Worm (Caenorhabditis elegans) whole organism, L3 larva: Measurements from ENCODE around the gene C36C5.15.

ENCODE experiments used
- ZK546.5 ChIP-seq: sonication (generic microtip); optimal IDR thresholded peaks from 2 replicates; lab custom pipeline; 2017; ENCODE audit warnings: missing biosample characterization, missing genetic modification characterization
- aly-2 ChIP-seq: fragments of 150-350 bp; optimal IDR thresholded peaks from 2 replicates; lab custom pipeline; 2014; ENCODE audit warnings: missing biosample characterization, missing genetic modification characterization
- ama-1 ChIP-seq: fragments of 150-350 bp; optimal IDR thresholded peaks from 2 replicates; lab custom pipeline; 2018
- ceh-9 ChIP-seq: sonication (generic microtip); optimal IDR thresholded peaks from 2 replicates; lab custom pipeline; 2018; ENCODE audit warnings: missing biosample characterization, missing genetic modification characterization
- daf-12 ChIP-seq: fragments of 150-350 bp; optimal IDR thresholded peaks from 2 replicates; lab custom pipeline; 2014; ENCODE audit warnings: missing biosample characterization, missing genetic modification reagents, missing genetic modification characterization
- egl-5 ChIP-seq: fragments of 150-350 bp; optimal IDR thresholded peaks from 2 replicates; lab custom pipeline; 2017; ENCODE audit warnings: missing biosample characterization, missing genetic modification reagents, missing genetic modification characterization, inconsistent platforms
- elt-1 ChIP-seq: fragments of 150-350 bp; optimal IDR thresholded peaks from 2 replicates; lab custom pipeline; 2014; ENCODE audit warnings: missing biosample characterization, missing genetic modification characterization
- elt-2 ChIP-seq: sonication (generic microtip); optimal IDR thresholded peaks from 2 replicates; lab custom pipeline; 2016; ENCODE audit warnings: missing genetic modification reagents, mild to moderate bottlenecking, missing genetic modification characterization, missing compliant biosample characterization
- elt-3 ChIP-seq, 3 experiments: fragments of 150-350 bp in 1 of 3; sonication (generic microtip) in 2 of 3; optimal IDR thresholded peaks; 2 replicates in 2 of 3; 4 replicates in 1 of 3; lab custom pipeline; 2014 to 2017; ENCODE audit warnings: missing biosample characterization in 3 of 3, missing genetic modification characterization in 3 of 3
- eor-1 ChIP-seq, 2 experiments: fragments of 150-350 bp; optimal IDR thresholded peaks; 2 replicates each; lab custom pipeline; 2014 to 2018; ENCODE audit warnings: missing biosample characterization in 2 of 2, missing genetic modification characterization in 2 of 2
- fkh-10 ChIP-seq: sonication (generic microtip); optimal IDR thresholded peaks from 2 replicates; lab custom pipeline; 2017; ENCODE audit warnings: missing biosample characterization, missing genetic modification reagents, missing genetic modification characterization
- fkh-2 ChIP-seq: fragments of 150-350 bp; optimal IDR thresholded peaks from 2 replicates; lab custom pipeline; 2014; ENCODE audit warnings: missing biosample characterization, missing genetic modification reagents, missing genetic modification characterization
- fos-1 ChIP-seq: fragments of 150-350 bp; optimal IDR thresholded peaks from 2 replicates; lab custom pipeline; 2014; ENCODE audit warnings: missing biosample characterization, missing genetic modification characterization
- hmg-11 ChIP-seq: sonication (generic microtip); optimal IDR thresholded peaks from 2 replicates; lab custom pipeline; 2016; ENCODE audit warnings: missing genetic modification characterization, missing compliant biosample characterization
- lin-15B ChIP-seq: fragments of 150-350 bp; optimal IDR thresholded peaks from 2 replicates; lab custom pipeline; 2014; ENCODE audit warnings: missing biosample characterization, missing genetic modification characterization
- lin-39 ChIP-seq: fragments of 150-350 bp; optimal IDR thresholded peaks from 2 replicates; lab custom pipeline; 2018; ENCODE audit warnings: missing biosample characterization, missing genetic modification reagents, missing genetic modification characterization
- lsy-12 ChIP-seq: sonication (generic microtip); optimal IDR thresholded peaks from 2 replicates; lab custom pipeline; 2016; ENCODE audit warnings: mild to moderate bottlenecking, missing genetic modification characterization, missing compliant biosample characterization
- mdl-1 ChIP-seq: fragments of 150-350 bp; optimal IDR thresholded peaks from 2 replicates; lab custom pipeline; 2014; ENCODE audit warnings: missing biosample characterization, missing genetic modification characterization
- nfya-1 ChIP-seq: sonication (generic microtip); optimal IDR thresholded peaks from 2 replicates; lab custom pipeline; 2017; ENCODE audit warnings: missing genetic modification characterization, mild to moderate bottlenecking, missing compliant biosample characterization, antibody characterized with exemption, moderate library complexity; ENCODE audit not compliant: insufficient read depth
- nhr-11 ChIP-seq: fragments of 150-350 bp; optimal IDR thresholded peaks from 2 replicates; lab custom pipeline; 2014; ENCODE audit warnings: missing biosample characterization, missing genetic modification characterization
- nhr-12 ChIP-seq: fragments of 150-350 bp; optimal IDR thresholded peaks from 2 replicates; lab custom pipeline; 2014; ENCODE audit warnings: missing biosample characterization, missing genetic modification characterization
- nhr-23 ChIP-seq: fragments of 150-350 bp; optimal IDR thresholded peaks from 2 replicates; lab custom pipeline; 2014; ENCODE audit warnings: missing biosample characterization, missing genetic modification reagents, missing genetic modification characterization
- nhr-237 ChIP-seq: fragments of 150-350 bp; optimal IDR thresholded peaks from 2 replicates; lab custom pipeline; 2014; ENCODE audit warnings: missing biosample characterization, missing genetic modification characterization
- nhr-25 ChIP-seq: sonication (generic microtip); optimal IDR thresholded peaks from 2 replicates; lab custom pipeline; 2017; ENCODE audit warnings: missing biosample characterization, missing genetic modification characterization
- nhr-28 ChIP-seq: fragments of 150-350 bp; optimal IDR thresholded peaks from 2 replicates; lab custom pipeline; 2014; ENCODE audit warnings: missing biosample characterization, missing genetic modification characterization
- nhr-43 ChIP-seq: sonication (generic microtip); optimal IDR thresholded peaks from 2 replicates; lab custom pipeline; 2016; ENCODE audit warnings: mild to moderate bottlenecking, missing genetic modification characterization, missing compliant biosample characterization; ENCODE audit not compliant: poor library complexity, severe bottlenecking
- nhr-67 ChIP-seq: fragments of 150-350 bp; optimal IDR thresholded peaks from 2 replicates; lab custom pipeline; 2014; ENCODE audit warnings: missing biosample characterization, missing genetic modification characterization
- nhr-76 ChIP-seq: fragments of 150-350 bp; sonication (generic microtip); optimal IDR thresholded peaks from 5 replicates; lab custom pipeline; 2014; ENCODE audit warnings: missing biosample characterization, missing genetic modification characterization
- pha-4 ChIP-seq: fragments of 150-350 bp; optimal IDR thresholded peaks from 2 replicates; lab custom pipeline; 2014; ENCODE audit warnings: missing biosample characterization, missing genetic modification reagents, missing genetic modification characterization
- pqm-1 ChIP-seq: fragments of 150-350 bp; optimal IDR thresholded peaks from 2 replicates; lab custom pipeline; 2017; ENCODE audit warnings: missing biosample characterization, missing genetic modification characterization, inconsistent platforms
- sea-2 ChIP-seq: fragments of 150-350 bp; sonication (generic microtip); optimal IDR thresholded peaks from 4 replicates; lab custom pipeline; 2014; ENCODE audit warnings: missing biosample characterization, missing genetic modification reagents, missing genetic modification characterization
- skn-1 ChIP-seq: fragments of 150-350 bp; optimal IDR thresholded peaks from 2 replicates; lab custom pipeline; 2014; ENCODE audit warnings: missing biosample characterization, missing genetic modification characterization
- tbx-2 ChIP-seq: sonication (generic microtip); optimal IDR thresholded peaks from 2 replicates; lab custom pipeline; 2016; ENCODE audit warnings: mild to moderate bottlenecking, missing genetic modification characterization, missing compliant biosample characterization
- unc-39 ChIP-seq: sonication (generic microtip); optimal IDR thresholded peaks from 4 replicates; lab custom pipeline; 2017; ENCODE audit warnings: missing biosample characterization, missing genetic modification characterization
- unc-62 ChIP-seq: fragments of 150-350 bp; sonication (generic microtip); optimal IDR thresholded peaks from 4 replicates; lab custom pipeline; 2014; ENCODE audit warnings: missing biosample characterization, missing genetic modification reagents, missing genetic modification characterization
- zag-1 ChIP-seq: fragments of 150-350 bp; optimal IDR thresholded peaks from 2 replicates; lab custom pipeline; 2014; ENCODE audit warnings: missing biosample characterization, missing genetic modification characterization
- ztf-11 ChIP-seq: fragments of 150-350 bp; optimal IDR thresholded peaks from 2 replicates; lab custom pipeline; 2014; ENCODE audit warnings: missing biosample characterization, missing genetic modification characterization

C36C5.15 gene

DNA sequence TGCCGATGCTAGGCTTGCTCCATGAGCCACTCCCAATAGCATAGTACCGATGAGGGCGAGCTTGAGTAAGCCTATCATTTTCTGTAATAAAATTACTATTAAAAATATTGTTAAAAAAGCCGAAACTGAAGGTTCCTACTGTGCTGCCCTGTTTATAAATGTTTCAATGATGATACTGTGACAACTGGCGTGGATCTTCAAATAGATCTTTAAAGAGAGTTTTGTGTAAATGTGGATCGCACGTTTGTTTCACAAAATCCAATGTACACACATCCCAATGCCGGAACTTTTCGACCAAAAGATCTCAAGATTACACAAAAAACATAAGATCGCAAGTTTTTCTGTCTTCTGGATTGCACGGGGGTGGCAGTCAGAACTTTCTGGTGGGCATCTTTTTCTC is 3.1 kb downstream of the C36C5.15 start, which contains the start of gene C36C5.14:
TSS of gene C36C5.14 (minus strand) at position 101 of the 400 bp plus-strand sequence.
- TF ChIP-seq egl-5 (tag; lab: Kevin White, UChicago) (no peak), zag-1 (tag; lab: Kevin White, UChicago) (no peak), elt-2 (tag; lab: Kevin White, UChicago) (no peak), nhr-28 (tag; lab: Kevin White, UChicago) (no peak), pqm-1 (tag; lab: Kevin White, UChicago) (no peak), sea-2 (no peak), nhr-67 (no peak), ZK546.5 (no peak), unc-62 (GFP tag; lab: Kevin White, UChicago) (no peak), hmg-11 (tag; lab: Kevin White, UChicago) (no peak), fkh-10 (GFP tag; lab: Kevin White, UChicago) (no peak), ztf-11 (tag; lab: Kevin White, UChicago) (no peak), nhr-237 (tag; lab: Kevin White, UChicago) (no peak), unc-39 (no peak), fos-1 (tag; lab: Kevin White, UChicago) (no peak), eor-1 (tag; optimal IDR thresholded peaks at IDR 0.05; lab: Kevin White, UChicago) (no peak), lin-15B (tag; lab: Kevin White, UChicago) (no peak), mdl-1 (tag; lab: Kevin White, UChicago) (no peak), daf-12 (tag; lab: Kevin White, UChicago) (no peak)

ce11 chrV:3163143-3163542 is 5.4 kb downstream of the C36C5.15 start:
- TF ChIP-seq unc-62 (GFP tag; lab: Kevin White, UChicago): no peak
- no peak for TF ChIP-seq aly-2 (tag; lab: Kevin White, UChicago)
- no peak for TF ChIP-seq nhr-76 (tag; lab: Kevin White, UChicago)
- TF ChIP-seq zag-1 (tag; lab: Kevin White, UChicago): no peak
- TF ChIP-seq nhr-25 (tag; lab: Kevin White, UChicago): no peak
- TF ChIP-seq lsy-12 (tag; lab: Kevin White, UChicago): no peak

- no peak for TF ChIP-seq mdl-1 (tag; lab: Kevin White, UChicago)
- no peak for TF ChIP-seq nfya-1 (tag; lab: Kevin White, UChicago)
- no peak for TF ChIP-seq fkh-2
- no peak for TF ChIP-seq elt-3 (tag; optimal IDR thresholded peaks at IDR 0.05; lab: Kevin White, UChicago)
- no peak for TF ChIP-seq tbx-2 (tag; lab: Kevin White, UChicago)
- no peak for TF ChIP-seq skn-1 (tag; lab: Kevin White, UChicago)
- no peak for TF ChIP-seq lsy-12 (tag; lab: Kevin White, UChicago)
- no peak for TF ChIP-seq elt-1
- no peak for TF ChIP-seq nhr-237 (tag; lab: Kevin White, UChicago)
- TF ChIP-seq fkh-10 (GFP tag; lab: Kevin White, UChicago): no peak
- TF ChIP-seq aly-2 (tag; lab: Kevin White, UChicago): no peak
- no peak for TF ChIP-seq unc-39
- TF ChIP-seq hmg-11 (tag; lab: Kevin White, UChicago): no peak
- no peak for TF ChIP-seq nhr-43 (tag; lab: Kevin White, UChicago)
- TF ChIP-seq pha-4 (tag; lab: Kevin White, UChicago): no peak
- TF ChIP-seq lin-39: no peak
- no peak for TF ChIP-seq unc-62 (GFP tag; lab: Kevin White, UChicago)
- TF ChIP-seq nhr-67: no peak
- TF ChIP-seq lin-15B (tag; lab: Kevin White, UChicago): no peak
- no peak for TF ChIP-seq eor-1 (tag; optimal IDR thresholded peaks at IDR 0.05; lab: Kevin White, UChicago)
Measured at ce11 chrV:3162299-3162698, 6.3 kb downstream of the C36C5.15 start.

ce11 chrV:3159252-3159651 is 9.3 kb downstream of the C36C5.15 start, which contains the start of gene C36C5.12:
Gene C36C5.12, minus strand, starts transcription at chrV:3159352.
- TF ChIP-seq lin-15B (tag; lab: Kevin White, UChicago) (no peak), ama-1 (lab: Kevin White, UChicago) (no peak), aly-2 (tag; lab: Kevin White, UChicago) (no peak), hmg-11 (tag; lab: Kevin White, UChicago) (no peak), eor-1 (tag; optimal IDR thresholded peaks at IDR 0.05; lab: Kevin White, UChicago) (no peak), pqm-1 (tag; lab: Kevin White, UChicago) (no peak), egl-5 (tag; lab: Kevin White, UChicago) (no peak), nhr-11 (no peak), unc-39 (no peak), nhr-23 (tag; lab: Kevin White, UChicago) (no peak), nhr-12 (no peak), ceh-9 (tag; lab: Kevin White, UChicago) (no peak), tbx-2 (tag; lab: Kevin White, UChicago) (no peak), nhr-237 (tag; lab: Kevin White, UChicago) (no peak), nhr-43 (tag; lab: Kevin White, UChicago) (no peak), elt-3 (tag; optimal IDR thresholded peaks at IDR 0.05; lab: Kevin White, UChicago) (no peak), fkh-2 (no peak), daf-12 (tag; lab: Kevin White, UChicago) (no peak)
- TF ChIP-seq, all 47 proteins: peak for 0
